Worm (Caenorhabditis elegans) whole organism, L2 larva: ENCODE data around the gene W06A7.2.

Experiments
- aly-2 ChIP-seq: fragments of 150-350 bp; optimal IDR thresholded peaks from 2 replicates; lab custom pipeline; 2014; ENCODE audit warnings: missing biosample characterization, missing genetic modification characterization
- fos-1 ChIP-seq: fragments of 150-350 bp; optimal IDR thresholded peaks from 2 replicates; lab custom pipeline; 2014; ENCODE audit warnings: missing biosample characterization, missing genetic modification characterization
- gmeb-1 ChIP-seq: fragments of 150-350 bp; optimal IDR thresholded peaks from 2 replicates; lab custom pipeline; 2014; ENCODE audit warnings: missing biosample characterization, missing genetic modification characterization
- nhr-77 ChIP-seq: fragments of 150-350 bp; optimal IDR thresholded peaks from 2 replicates; lab custom pipeline; 2014; ENCODE audit warnings: missing biosample characterization, missing genetic modification characterization
- skn-1 ChIP-seq: sonication (generic microtip); optimal IDR thresholded peaks from 2 replicates; lab custom pipeline; 2017; ENCODE audit warnings: missing biosample characterization, missing genetic modification characterization
- ztf-11 ChIP-seq: sonication (generic microtip); optimal IDR thresholded peaks from 2 replicates; lab custom pipeline; 2017; ENCODE audit warnings: missing biosample characterization, missing genetic modification characterization

ce11 chrV:14852620-14853019, 31.0 kb downstream of the W06A7.2 start:
- no peak for TF ChIP-seq fos-1
- no peak for TF ChIP-seq skn-1 (tag; lab: Kevin White, UChicago)
- no peak for TF ChIP-seq ztf-11 (tag; lab: Kevin White, UChicago)
- no peak for TF ChIP-seq nhr-77 (tag; lab: Kevin White, UChicago)
- TF ChIP-seq aly-2 (tag; lab: Kevin White, UChicago): no peak
- no peak for TF ChIP-seq gmeb-1 (tag; lab: Kevin White, UChicago)
